Fruit fly (Drosophila melanogaster): ENCODE results near the gene CG4842.

Gene CG4842

DNA sequence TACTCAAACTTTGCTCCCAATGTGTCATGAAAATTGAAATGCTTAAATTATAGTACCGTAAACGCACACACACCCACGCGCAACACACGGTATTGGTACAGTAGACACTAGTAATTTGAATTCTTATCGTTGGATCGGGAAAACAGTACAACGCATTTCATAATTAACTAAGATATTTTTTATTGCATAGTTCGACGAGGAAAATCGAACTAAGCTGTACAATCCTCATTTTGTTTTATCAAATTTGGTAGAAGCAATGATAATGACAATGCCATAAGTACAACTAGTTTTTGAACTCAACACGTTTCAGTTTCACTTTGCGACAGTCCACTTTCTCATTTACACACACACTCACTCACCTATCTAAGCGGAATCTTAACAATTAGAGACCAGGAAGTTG, 12.6 kb downstream of the CG4842 start (continued):
- no peak for TF ChIP-seq CG6654 (GFP tag; optimal IDR thresholded peaks at IDR 0.05)
- TF ChIP-seq CG32532 (GFP tag; IDR thresholded peaks at IDR 0.05) = peak; percentile 74
- peak; percentile 51; the same call in 1 of the 2 replicates for TF ChIP-seq Xrp1 (GFP tag; IDR thresholded peaks at IDR 0.05)
- TF ChIP-seq MESR4 (GFP tag; optimal IDR thresholded peaks at IDR 0.05) = no peak
- TF ChIP-seq Nf-YC (tag; optimal IDR thresholded peaks at IDR 0.05) = peak; percentile 73
- no peak for TF ChIP-seq Kr (GFP tag; optimal IDR thresholded peaks at IDR 0.05)
- peak; percentile 16 for TF ChIP-seq kah (GFP tag; optimal IDR thresholded peaks at IDR 0.05)
- no peak for TF ChIP-seq CG11560 (tag; IDR thresholded peaks at IDR 0.05)
- TF ChIP-seq al (GFP tag; IDR thresholded peaks at IDR 0.05) = peak; percentile 58
- no peak for TF ChIP-seq HLH4C (GFP tag; IDR thresholded peaks at IDR 0.05; ENCODE audit: partially characterized antibody)
- TF ChIP-seq Vsx1 (GFP tag; optimal IDR thresholded peaks at IDR 0.05) = no peak
- no peak for TF ChIP-seq ftz-f1 (GFP tag; optimal IDR thresholded peaks at IDR 0.05)
- TF ChIP-seq prd (optimal IDR thresholded peaks at IDR 0.05) = no peak
- peak; percentile 67; the same call in 2 of the 3 replicates for TF ChIP-seq prd (GFP tag; IDR thresholded peaks at IDR 0.05)
- peak; percentile 34; the same call in 1 of the 2 replicates for TF ChIP-seq CG4730 (GFP tag; IDR thresholded peaks at IDR 0.05)
- TF ChIP-seq Sox100B (GFP tag; optimal IDR thresholded peaks at IDR 0.05) = peak; percentile 64
- no peak for TF ChIP-seq mld (GFP tag; IDR thresholded peaks at IDR 0.05; ENCODE audit: partially characterized antibody)
- TF ChIP-seq CG42726 (GFP tag; IDR thresholded peaks at IDR 0.05; ENCODE audit: partially characterized antibody) = no peak
- no peak for TF ChIP-seq CG13123 (GFP tag; optimal IDR thresholded peaks at IDR 0.05)
- TF ChIP-seq NC2β (GFP tag; optimal IDR thresholded peaks at IDR 0.05) = peak; percentile 14
- peak; percentile 45 for TF ChIP-seq cato (GFP tag; optimal IDR thresholded peaks at IDR 0.05; ENCODE audit: borderline replicate concordance)
- TF ChIP-seq grau (tag; optimal IDR thresholded peaks at IDR 0.05) = peak; percentile 99
- no peak for TF ChIP-seq yki (optimal IDR thresholded peaks at IDR 0.05)
- TF ChIP-seq Dbx (GFP tag; IDR thresholded peaks at IDR 0.05) = 0 out of 3 replicates have a peak, but pooled peaks have one; percentile 51
- TF ChIP-seq ham (GFP tag; IDR thresholded peaks at IDR 0.05) = no peak
- TF ChIP-seq crc (GFP tag; optimal IDR thresholded peaks at IDR 0.05) = peak; percentile 12
- no peak for TF ChIP-seq Side (GFP tag; optimal IDR thresholded peaks at IDR 0.05)
- peak; percentile 44 for TF ChIP-seq CG15514 (GFP tag; optimal IDR thresholded peaks at IDR 0.05)
- no peak for TF ChIP-seq CG11504 (tag; optimal IDR thresholded peaks at IDR 0.05)
- peak; percentile 94 for TF ChIP-seq Med (GFP tag)
- peak; percentile 59 for TF ChIP-seq CG11247 (GFP tag; IDR thresholded peaks at IDR 0.05)
- peak; percentile 30 for TF ChIP-seq CG5180 (GFP tag; optimal IDR thresholded peaks at IDR 0.05)
- no peak for TF ChIP-seq D (optimal IDR thresholded peaks at IDR 0.05)
- TF ChIP-seq D (GFP tag; optimal IDR thresholded peaks at IDR 0.05) = peak; percentile 58
- no peak; the same call in none of the 2 replicates for TF ChIP-seq CG7372 (GFP tag; IDR thresholded peaks at IDR 0.05)
- peak; percentile 1 for TF ChIP-seq CG18476 (GFP tag; optimal IDR thresholded peaks at IDR 0.05)
- TF ChIP-seq Neu2 (GFP tag; optimal IDR thresholded peaks at IDR 0.05; ENCODE audit: borderline replicate concordance) = no peak
- TF ChIP-seq CG6254 (GFP tag; optimal IDR thresholded peaks at IDR 0.05) = no peak
- TF ChIP-seq CG1602 (GFP tag; optimal IDR thresholded peaks at IDR 0.05) = peak; percentile 43
- TF ChIP-seq tup (GFP tag; optimal IDR thresholded peaks at IDR 0.05) = no peak
- peak; percentile 50; the same call in 1 of the 2 replicates for TF ChIP-seq CG32767 (GFP tag; IDR thresholded peaks at IDR 0.05)
- peak; percentile 75 for TF ChIP-seq tap (tag; optimal IDR thresholded peaks at IDR 0.05)
- TF ChIP-seq gro (GFP tag; optimal IDR thresholded peaks at IDR 0.05) = peak; percentile 83
- TF ChIP-seq bigmax (GFP tag; optimal IDR thresholded peaks at IDR 0.05) = no peak
- peak; percentile 38 for TF ChIP-seq chn (GFP tag; optimal IDR thresholded peaks at IDR 0.05)
- TF ChIP-seq tio (GFP tag; optimal IDR thresholded peaks at IDR 0.05) = no peak
- TF ChIP-seq fd96Cb (tag; optimal IDR thresholded peaks at IDR 0.05) = peak; percentile 56
- no peak for TF ChIP-seq E2f1 (GFP tag; IDR thresholded peaks at IDR 0.05)
- peak; percentile 70 for TF ChIP-seq Hsf (GFP tag; optimal IDR thresholded peaks at IDR 0.05)
- TF ChIP-seq dmrt99B (tag; optimal IDR thresholded peaks at IDR 0.05) = peak; percentile 80
- no peak for TF ChIP-seq Dref (GFP tag; IDR thresholded peaks at IDR 0.05)
- TF ChIP-seq CG33557 (GFP tag; optimal IDR thresholded peaks at IDR 0.05) = peak; percentile 61

Measured in whole organism, embryonic.